Worm (Caenorhabditis elegans) whole organism, L2 larva: ENCODE results near the gene chat-1.
A peak's percentile ranks its signal among the peaks of the same experiment; 100 is the strongest.

ENCODE experiments used
- ZK546.5 ChIP-seq: sonication (generic microtip); optimal IDR thresholded peaks from 2 replicates; lab custom pipeline; 2017; ENCODE audit warnings: missing biosample characterization, missing genetic modification characterization
- lin-39 ChIP-seq: fragments of 150-350 bp; optimal IDR thresholded peaks from 2 replicates; lab custom pipeline; 2014; ENCODE audit warnings: missing biosample characterization, missing genetic modification reagents, missing genetic modification characterization
- nhr-11 ChIP-seq: fragments of 150-350 bp; optimal IDR thresholded peaks from 2 replicates; lab custom pipeline; 2014; ENCODE audit warnings: missing biosample characterization, missing genetic modification characterization

DNA sequence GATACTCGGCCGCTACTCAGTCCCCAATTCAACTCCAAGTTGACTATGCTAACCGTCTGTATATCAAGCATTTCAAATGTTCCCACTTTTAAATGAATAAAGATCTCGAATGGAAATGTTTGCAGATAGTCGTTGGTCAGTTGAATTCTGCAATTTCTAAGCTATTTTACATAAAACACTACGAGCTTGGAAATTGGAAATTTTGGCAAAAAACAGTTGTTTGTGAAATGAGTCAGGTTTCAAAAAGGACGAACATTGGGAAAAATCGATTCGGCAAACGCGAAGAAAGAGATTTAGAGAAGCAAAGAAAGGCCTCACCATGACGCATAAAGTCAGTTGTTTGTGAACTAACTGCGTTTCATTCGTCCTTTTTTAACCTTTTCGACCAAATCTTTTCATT, 247 bp upstream of the chat-1 start:
- no peak for TF ChIP-seq lin-39 (tag; lab: Kevin White, UChicago)
- TF ChIP-seq nhr-11 (tag; lab: Kevin White, UChicago), result no peak
- peak; percentile 39 for TF ChIP-seq ZK546.5 (tag; lab: Kevin White, UChicago)
